Fruit fly (Drosophila melanogaster) whole organism, wandering third instar larva: ENCODE measurements around the gene GatB.

Experiments
- Dfd ChIP-seq: fragments of >200 bp; optimal IDR thresholded peaks from 2 replicates; lab custom pipeline; 2017; ENCODE audit warnings: missing biosample characterization, missing genetic modification characterization
- Hr78 ChIP-seq: fragments of >200 bp; optimal IDR thresholded peaks from 2 replicates; lab custom pipeline; 2017; ENCODE audit warnings: missing biosample characterization, missing genetic modification characterization
- Sp1 ChIP-seq: fragments of 200-800 bp; sonication (Bioruptor generic); optimal IDR thresholded peaks from 3 replicates; lab custom pipeline; 2019; ENCODE audit warnings: missing biosample characterization, mild to moderate bottlenecking, missing genetic modification characterization, moderate library complexity
- brk ChIP-seq: fragments of 200-800 bp; sonication (Bioruptor generic); optimal IDR thresholded peaks from 2 replicates; lab custom pipeline; 2016; ENCODE audit warnings: missing biosample characterization, mild to moderate bottlenecking, missing genetic modification characterization
- dsf ChIP-seq: sonication (Bioruptor generic); optimal IDR thresholded peaks from 2 replicates; lab custom pipeline; 2016; ENCODE audit warnings: missing biosample characterization, missing genetic modification characterization, borderline replicate concordance
- h ChIP-seq: fragments of 200-800 bp; sonication (Bioruptor generic); optimal IDR thresholded peaks from 3 replicates; lab custom pipeline; 2016; ENCODE audit warnings: missing biosample characterization, mild to moderate bottlenecking, missing genetic modification characterization
- jim ChIP-seq: fragments of 175-275, 200-325 bp; sonication (Bioruptor generic); optimal IDR thresholded peaks from 2 replicates; lab custom pipeline; 2016; ENCODE audit warnings: missing biosample characterization, mild to moderate bottlenecking, missing genetic modification characterization
- lola ChIP-seq: fragments of >200 bp; optimal IDR thresholded peaks from 2 replicates; lab custom pipeline; 2017; ENCODE audit warnings: missing biosample characterization, missing genetic modification characterization
- pan ChIP-seq: fragments of >200 bp; optimal IDR thresholded peaks from 2 replicates; lab custom pipeline; 2017

DNA sequence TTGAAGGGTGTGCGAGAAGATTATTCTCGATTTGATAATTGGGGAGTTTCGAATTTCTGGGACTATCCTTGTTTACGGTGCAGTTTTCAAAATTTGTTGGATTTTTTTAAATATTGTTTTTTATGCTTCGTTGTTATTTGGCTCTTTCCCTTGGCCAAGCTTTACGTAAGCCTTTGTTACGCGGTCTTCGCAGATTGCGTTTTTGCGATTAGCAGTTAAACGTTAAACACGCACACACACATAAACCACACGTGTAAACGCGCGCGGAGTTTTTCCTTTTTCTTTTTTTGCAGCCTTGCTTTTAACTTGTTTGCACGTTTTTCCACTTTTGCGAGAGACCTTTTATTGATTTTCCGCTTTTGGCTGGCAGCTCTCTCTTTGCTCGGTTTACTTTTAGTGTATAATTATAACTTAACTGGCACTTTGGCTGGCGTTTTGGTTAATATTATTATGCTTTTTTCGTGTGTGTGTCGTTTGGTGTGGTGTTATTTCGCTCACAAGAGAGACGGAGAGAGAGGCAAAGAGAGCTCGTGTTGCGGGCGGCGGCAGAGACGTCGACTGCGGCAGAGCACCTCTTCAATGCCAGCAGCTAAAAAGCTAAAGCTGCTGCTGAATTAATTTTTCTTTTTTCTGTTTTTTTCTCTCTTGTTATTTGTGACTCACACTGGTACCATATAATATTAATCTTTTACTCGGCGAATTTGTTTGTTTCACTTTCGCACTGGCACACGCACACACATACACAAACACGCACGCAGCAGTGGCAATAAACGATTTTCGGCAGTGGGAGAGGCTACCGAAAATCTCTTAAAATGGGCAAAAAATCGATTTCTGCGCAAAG, 25.4 kb downstream of the GatB start:
- TF ChIP-seq pan (lab: Kevin White, UChicago) (no peak), Hr78 (GFP tag; lab: Kevin White, UChicago) (no peak), lola (peak; percentile 19), jim (GFP tag; lab: Kevin White, UChicago) (no peak), Dfd (GFP tag; lab: Kevin White, UChicago) (no peak), h (GFP tag; lab: Kevin White, UChicago) (no peak), Sp1 (no peak), brk (GFP tag; lab: Kevin White, UChicago) (no peak), dsf (GFP tag; lab: Kevin White, UChicago) (no peak)
